Fruit fly (Drosophila melanogaster) whole organism, embryonic: ENCODE measurements around the gene CG7991.

ENCODE experiments used
- Ada2b ChIP-seq: fragments of 200-800 bp; sonication (Bioruptor generic); IDR thresholded peaks from 2 replicates; pipeline ENCODE4 v1.3.6; 2022; ENCODE audit warnings: missing biosample characterization, missing genetic modification characterization
- CG1024 ChIP-seq: fragments of 200-800 bp; sonication (Bioruptor generic); IDR thresholded peaks from 2 replicates; pipeline ENCODE4 v1.3.6; 2022; ENCODE audit warnings: missing biosample characterization, missing genetic modification characterization
- CG10366 ChIP-seq: fragments of 200-800 bp; sonication (Bioruptor generic); IDR thresholded peaks from 2 replicates; pipeline ENCODE4 v1.3.6; 2022; ENCODE audit warnings: missing biosample characterization, missing genetic modification characterization
- CG11696 ChIP-seq: fragments of 200-800 bp; sonication (Bioruptor generic); IDR thresholded peaks from 2 replicates; pipeline ENCODE4 v1.3.6; 2022; ENCODE audit warnings: missing biosample characterization, missing genetic modification characterization
- CG12744 ChIP-seq: fragments of 200-800 bp; sonication (Bioruptor generic); optimal IDR thresholded peaks from 2 replicates; lab custom pipeline; 2016; ENCODE audit warnings: missing biosample characterization, missing genetic modification characterization
- CG13775 ChIP-seq: fragments of 200-800 bp; sonication (Bioruptor generic); optimal IDR thresholded peaks from 3 replicates; lab custom pipeline; 2017; ENCODE audit warnings: missing biosample characterization, mild to moderate bottlenecking, missing genetic modification characterization
- CG15514 ChIP-seq: fragments of 200-800 bp; sonication (Bioruptor generic); optimal IDR thresholded peaks from 3 replicates; lab custom pipeline; 2017; ENCODE audit warnings: missing biosample characterization, missing genetic modification characterization, mild to moderate bottlenecking, moderate library complexity, missing genetic modification reagents
- CG15601 ChIP-seq: fragments of 200-800 bp; sonication (Bioruptor generic); optimal IDR thresholded peaks from 3 replicates; lab custom pipeline; 2019; ENCODE audit warnings: missing biosample characterization, mild to moderate bottlenecking, missing genetic modification characterization, moderate library complexity
- CG1647 ChIP-seq: fragments of 200-800 bp; sonication (Bioruptor generic); optimal IDR thresholded peaks from 3 replicates; lab custom pipeline; 2016; ENCODE audit warnings: missing biosample characterization, missing genetic modification characterization
- CG17361 ChIP-seq: fragments of 200-800 bp; sonication (Bioruptor generic); IDR thresholded peaks from 3 replicates; pipeline ENCODE4 v1.3.6; 2022; ENCODE audit warnings: missing biosample characterization, missing genetic modification characterization
- CG17912 ChIP-seq: fragments of 200-800 bp; sonication (Bioruptor generic); optimal IDR thresholded peaks from 2 replicates; lab custom pipeline; 2018; ENCODE audit warnings: missing biosample characterization, mild to moderate bottlenecking, missing genetic modification characterization
- CG18599 ChIP-seq: fragments of 200-800 bp; sonication (Bioruptor generic); optimal IDR thresholded peaks from 3 replicates; lab custom pipeline; 2017; ENCODE audit warnings: missing biosample characterization, missing genetic modification characterization, mild to moderate bottlenecking, moderate library complexity, missing genetic modification reagents
- CG2116 ChIP-seq: fragments of 200-800 bp; sonication (Bioruptor generic); optimal IDR thresholded peaks from 3 replicates; lab custom pipeline; 2018; ENCODE audit warnings: missing biosample characterization, mild to moderate bottlenecking, missing genetic modification characterization
- CG2678 ChIP-seq: fragments of 200-800 bp; sonication (Bioruptor generic); optimal IDR thresholded peaks from 3 replicates; lab custom pipeline; 2019; ENCODE audit warnings: missing biosample characterization, mild to moderate bottlenecking, missing genetic modification characterization, moderate library complexity
- CG2875 ChIP-seq: fragments of 200-800 bp; sonication (Bioruptor generic); optimal IDR thresholded peaks from 2 replicates; lab custom pipeline; 2017; ENCODE audit warnings: missing biosample characterization, mild to moderate bottlenecking, missing genetic modification characterization, missing genetic modification reagents
- CG33557 ChIP-seq: fragments of 200-800 bp; sonication (Bioruptor generic); optimal IDR thresholded peaks from 2 replicates; lab custom pipeline; 2019; ENCODE audit warnings: missing biosample characterization, mild to moderate bottlenecking, missing genetic modification characterization, moderate library complexity
- CG34376 ChIP-seq: fragments of 200-800 bp; sonication (Bioruptor generic); optimal IDR thresholded peaks from 2 replicates; lab custom pipeline; 2018; ENCODE audit warnings: missing biosample characterization, mild to moderate bottlenecking, missing genetic modification characterization
- CG4328 ChIP-seq: fragments of 200-800 bp; sonication (Bioruptor generic); optimal IDR thresholded peaks from 3 replicates; lab custom pipeline; 2017; ENCODE audit warnings: missing biosample characterization, missing genetic modification reagents, missing genetic modification characterization
- CG4360 ChIP-seq: fragments of 200-800 bp; sonication (Bioruptor generic); IDR thresholded peaks from 2 replicates; pipeline ENCODE4 v1.3.6; 2022; ENCODE audit warnings: missing biosample characterization, missing genetic modification characterization
- CG7372 ChIP-seq: fragments of 200-800 bp; sonication (Bioruptor generic); IDR thresholded peaks from 2 replicates; pipeline ENCODE4 v1.3.6; 2022; ENCODE audit warnings: missing biosample characterization, missing genetic modification characterization
- CG8290 ChIP-seq, 3 experiments: fragments of 200-800 bp; sonication (Bioruptor generic); optimal IDR thresholded peaks; 2 replicates each; lab custom pipeline; 2016 to 2019; ENCODE audit warnings: missing biosample characterization in 3 of 3, missing genetic modification characterization in 3 of 3, mild to moderate bottlenecking in 2 of 3, moderate library complexity in 1 of 3
- D ChIP-seq, 2 experiments: fragments of 200-800 bp in 1 of 2; fragments of >200 bp in 1 of 2; sonication (Bioruptor generic) in 1 of 2; optimal IDR thresholded peaks; 2 replicates in 1 of 2; 3 replicates in 1 of 2; lab custom pipeline; 2017; ENCODE audit warnings: mild to moderate bottlenecking in 1 of 2, missing biosample characterization in 1 of 2, missing genetic modification characterization in 1 of 2, missing genetic modification reagents in 1 of 2
- D19A ChIP-seq: fragments of 200-800 bp; optimal IDR thresholded peaks from 3 replicates; lab custom pipeline; 2019; ENCODE audit warnings: missing biosample characterization, mild to moderate bottlenecking, missing genetic modification characterization, moderate library complexity
- Fer1 ChIP-seq: fragments of 200-800 bp; sonication (Bioruptor generic); optimal IDR thresholded peaks from 2 replicates; lab custom pipeline; 2017; ENCODE audit warnings: missing biosample characterization, mild to moderate bottlenecking, missing genetic modification characterization
- GATAe ChIP-seq: fragments of 200-800 bp; sonication (Bioruptor generic); conservative IDR thresholded peaks from 2 replicates; pipeline ENCODE4 v1.3.6; 2022; ENCODE audit warnings: missing biosample characterization, missing genetic modification characterization
- HLH3B ChIP-seq: fragments of 200-800 bp; sonication (Bioruptor generic); IDR thresholded peaks from 2 replicates; pipeline ENCODE4 v1.3.6; 2022; ENCODE audit warnings: missing biosample characterization, missing genetic modification characterization
- HLH4C ChIP-seq: fragments of 200-800 bp; sonication (Bioruptor generic); IDR thresholded peaks from 3 replicates; pipeline ENCODE4 v1.3.6; 2022; ENCODE audit warnings: missing biosample characterization, missing genetic modification characterization; ENCODE audit not compliant: partially characterized antibody
- Jarid2 ChIP-seq: fragments of 200-800 bp; sonication (Bioruptor generic); optimal IDR thresholded peaks from 3 replicates; lab custom pipeline; 2017; ENCODE audit warnings: mild to moderate bottlenecking, missing biosample characterization, missing genetic modification reagents, missing genetic modification characterization
- MESR4 ChIP-seq: fragments of 200-800 bp; sonication (Bioruptor generic); optimal IDR thresholded peaks from 2 replicates; lab custom pipeline; 2018; ENCODE audit warnings: missing biosample characterization, mild to moderate bottlenecking, missing genetic modification characterization, moderate library complexity
- Mrtf ChIP-seq: fragments of 200-800 bp; sonication (Bioruptor generic); IDR thresholded peaks from 3 replicates; pipeline ENCODE4 v1.3.6; 2022; ENCODE audit warnings: missing biosample characterization, missing genetic modification characterization
- NC2β ChIP-seq: fragments of 200-800 bp; sonication (Bioruptor generic); optimal IDR thresholded peaks from 2 replicates; lab custom pipeline; 2016; ENCODE audit warnings: missing biosample characterization, missing genetic modification characterization
- Rfx ChIP-seq: fragments of 200-800 bp; sonication (Bioruptor generic); IDR thresholded peaks from 2 replicates; pipeline ENCODE4 v1.3.6; 2022; ENCODE audit warnings: missing biosample characterization, missing genetic modification characterization
- Trl ChIP-seq, 3 experiments: fragments of >200 bp in 2 of 3; fragments of 200-800 bp in 1 of 3; sonication (Bioruptor generic) in 1 of 3; optimal IDR thresholded peaks; 2 replicates in 1 of 3; 3 replicates in 2 of 3; lab custom pipeline; 2016 to 2017; ENCODE audit warnings: missing biosample characterization in 1 of 3, missing genetic modification characterization in 1 of 3
- ac ChIP-seq: fragments of 200-800 bp; sonication (Bioruptor generic); optimal IDR thresholded peaks from 3 replicates; lab custom pipeline; 2017; ENCODE audit warnings: missing biosample characterization, mild to moderate bottlenecking, missing genetic modification characterization
- caup ChIP-seq: fragments of 200-800 bp; sonication (Bioruptor generic); optimal IDR thresholded peaks from 3 replicates; lab custom pipeline; 2017; ENCODE audit warnings: missing biosample characterization, mild to moderate bottlenecking, missing genetic modification characterization, moderate library complexity; ENCODE audit not compliant: severe bottlenecking
- ci ChIP-seq: fragments of 200-800 bp; sonication (Bioruptor generic); IDR thresholded peaks from 3 replicates; pipeline ENCODE4 v1.3.6; 2022; ENCODE audit warnings: missing biosample characterization, missing genetic modification characterization
- fu2 ChIP-seq: fragments of 200-800 bp; sonication (Bioruptor generic); optimal IDR thresholded peaks from 2 replicates; lab custom pipeline; 2016; ENCODE audit warnings: missing biosample characterization, missing genetic modification characterization
- ken ChIP-seq: fragments of 200-800 bp; sonication (Bioruptor generic); IDR thresholded peaks from 3 replicates; pipeline ENCODE4 v1.3.6; 2022; ENCODE audit warnings: missing biosample characterization, missing genetic modification characterization
- lab ChIP-seq: fragments of 200-800 bp; sonication (Bioruptor generic); optimal IDR thresholded peaks from 3 replicates; lab custom pipeline; 2017; ENCODE audit warnings: missing biosample characterization, missing genetic modification characterization, mild to moderate bottlenecking, moderate library complexity, missing genetic modification reagents
- otp ChIP-seq: fragments of 200-800 bp; sonication (Bioruptor generic); IDR thresholded peaks from 3 replicates; pipeline ENCODE4, ENCODE4 v1.3.6; 2022; ENCODE audit warnings: missing biosample characterization, missing genetic modification characterization
- pan ChIP-seq, 4 experiments: fragments of >200 bp in 3 of 4; fragments of 200-800 bp in 1 of 4; sonication (Bioruptor generic) in 1 of 4; optimal IDR thresholded peaks in 3 of 4; IDR thresholded peaks in 1 of 4; 2 replicates each; pipeline versions ENCODE4 v1.3.6 to Lab custom; 2017 to 2022; ENCODE audit warnings: missing biosample characterization in 2 of 4, missing genetic modification characterization in 2 of 4, mixed read lengths in 1 of 4
- salm ChIP-seq: fragments of 200-800 bp; sonication (Bioruptor generic); optimal IDR thresholded peaks from 2 replicates; lab custom pipeline; 2018; ENCODE audit warnings: missing biosample characterization, mild to moderate bottlenecking, missing genetic modification characterization
- sc ChIP-seq, 3 experiments: fragments of >200 bp in 2 of 3; fragments of 200-800 bp in 1 of 3; sonication (Bioruptor generic) in 1 of 3; optimal IDR thresholded peaks; 2 replicates in 2 of 3; 3 replicates in 1 of 3; lab custom pipeline; 2017; ENCODE audit warnings: mild to moderate bottlenecking in 1 of 3, missing biosample characterization in 1 of 3, missing genetic modification characterization in 1 of 3, missing genetic modification reagents in 1 of 3
- shn ChIP-seq: fragments of 200-800 bp; sonication (Bioruptor generic); optimal IDR thresholded peaks from 3 replicates; lab custom pipeline; 2016; ENCODE audit warnings: missing biosample characterization, missing genetic modification characterization
- stc ChIP-seq: fragments of 200-800 bp; sonication (Bioruptor generic); IDR thresholded peaks from 2 replicates; pipeline ENCODE4 v1.3.6; 2022; ENCODE audit warnings: missing biosample characterization, missing genetic modification characterization
- sug ChIP-seq: fragments of 200-800 bp; optimal IDR thresholded peaks from 2 replicates; lab custom pipeline; 2019; ENCODE audit warnings: missing biosample characterization, mild to moderate bottlenecking, missing genetic modification characterization, moderate library complexity
- wek ChIP-seq: fragments of 200-800 bp; sonication (Bioruptor generic); optimal IDR thresholded peaks from 3 replicates; lab custom pipeline; 2018; ENCODE audit warnings: missing biosample characterization, mild to moderate bottlenecking, missing genetic modification characterization, moderate library complexity

Gene CG7991

DNA sequence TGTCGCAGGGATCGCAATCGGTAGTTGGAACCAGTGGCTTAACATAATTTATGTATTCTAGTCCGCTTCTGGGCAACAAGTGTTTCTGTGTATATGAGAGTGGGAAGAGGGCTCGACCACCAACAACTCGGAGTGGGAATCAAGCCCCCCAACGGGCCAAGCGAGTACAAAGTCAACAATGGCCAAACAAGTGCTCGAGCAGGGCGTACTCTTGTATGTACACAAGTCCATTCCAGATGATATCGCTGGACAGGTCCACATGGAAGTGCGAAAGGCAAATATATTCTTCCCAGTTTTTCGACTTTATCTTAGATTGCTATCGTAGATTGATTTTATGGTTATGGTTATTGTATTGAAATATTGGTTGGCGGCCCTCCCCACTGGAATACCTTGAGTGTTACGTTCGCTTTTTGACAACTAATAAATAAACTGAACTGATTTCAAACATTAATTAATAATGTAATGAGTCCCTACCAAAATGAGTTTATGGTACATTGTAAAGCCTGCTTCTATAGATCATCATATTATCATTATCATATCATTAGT, 68.1 kb downstream of the CG7991 start (continued):
- no peak for TF ChIP-seq Ada2b (GFP tag; lab: Robert Waterston, UW)
- no peak for TF ChIP-seq CG4360 (GFP tag; lab: Robert Waterston, UW)
- no peak for TF ChIP-seq CG8290 (GFP tag; optimal IDR thresholded peaks at IDR 0.05; lab: Kevin White, UChicago)
- TF ChIP-seq CG8290 (tag; optimal IDR thresholded peaks at IDR 0.05; lab: Kevin White, UChicago), result peak; percentile 20 to 22
- TF ChIP-seq CG1024 (GFP tag; lab: Robert Waterston, UW), result peak; percentile 22; the same call in 1 of the 2 replicates
- TF ChIP-seq Trl (optimal IDR thresholded peaks at IDR 0.05; lab: Kevin White, UChicago), result no peak
- peak; percentile 15 for TF ChIP-seq Trl (GFP tag; optimal IDR thresholded peaks at IDR 0.05; lab: Kevin White, UChicago)
- peak; percentile 11 for TF ChIP-seq Fer1 (GFP tag; lab: Kevin White, UChicago)
- peak; percentile 31 for TF ChIP-seq CG4328 (GFP tag; lab: Kevin White, UChicago)
- no peak for TF ChIP-seq shn (GFP tag; lab: Kevin White, UChicago)
- TF ChIP-seq CG34376, result peak; percentile 94
- TF ChIP-seq ac (GFP tag; lab: Kevin White, UChicago), result peak; percentile 13
- peak; percentile 15; the same call in 2 of the 3 replicates for TF ChIP-seq otp (GFP tag; lab: Robert Waterston, UW)
- TF ChIP-seq pan (optimal IDR thresholded peaks at IDR 0.05; lab: Kevin White, UChicago), result no peak
- TF ChIP-seq pan (GFP tag; optimal IDR thresholded peaks at IDR 0.05 in 1 of 2, IDR thresholded peaks at IDR 0.05 in 1 of 2), result peak in 1 of 2 experiments; percentile 11
- TF ChIP-seq ken (GFP tag; lab: Robert Waterston, UW), result 0 out of 3 replicates have a peak, but pooled peaks have one; percentile 49
- TF ChIP-seq salm (tag; lab: Kevin White, UChicago), result peak; percentile 9
- TF ChIP-seq CG15601 (tag; lab: Kevin White, UChicago), result peak; percentile 19
- TF ChIP-seq Rfx, result peak; percentile 25; the same call in 1 of the 2 replicates
- peak; percentile 42 for TF ChIP-seq CG18599 (GFP tag; lab: Kevin White, UChicago)
- TF ChIP-seq sug (tag; lab: Kevin White, UChicago), result peak; percentile 98
- peak; percentile 50 for TF ChIP-seq wek (GFP tag; lab: Kevin White, UChicago)
- TF ChIP-seq CG11696 (GFP tag; lab: Robert Waterston, UW), result 0 out of 2 replicates have a peak, but pooled peaks have one; percentile 42
- no peak for TF ChIP-seq MESR4 (GFP tag; lab: Kevin White, UChicago)
- peak; percentile 8 for TF ChIP-seq CG2875 (GFP tag; lab: Kevin White, UChicago)
- TF ChIP-seq CG10366, result 0 out of 2 replicates have a peak, but pooled peaks have one; percentile 3
- no peak for TF ChIP-seq CG7372 (GFP tag; lab: Robert Waterston, UW)
- no peak for TF ChIP-seq sc (optimal IDR thresholded peaks at IDR 0.05; lab: Kevin White, UChicago)
- TF ChIP-seq sc (GFP tag; optimal IDR thresholded peaks at IDR 0.05; lab: Kevin White, UChicago), result peak; percentile 15
- TF ChIP-seq NC2β, result peak; percentile 4
- TF ChIP-seq caup (GFP tag; lab: Kevin White, UChicago), result peak; percentile 27
- TF ChIP-seq CG13775, result peak; percentile 1
- TF ChIP-seq ci, result peak; percentile 22; the same call in 1 of the 3 replicates
- TF ChIP-seq D (optimal IDR thresholded peaks at IDR 0.05; lab: Kevin White, UChicago), result no peak
- TF ChIP-seq D (GFP tag; optimal IDR thresholded peaks at IDR 0.05; lab: Kevin White, UChicago), result no peak
- peak; percentile 9 for TF ChIP-seq Jarid2
- TF ChIP-seq CG33557 (GFP tag; lab: Kevin White, UChicago), result peak; percentile 59
- TF ChIP-seq CG15514 (GFP tag; lab: Kevin White, UChicago), result peak; percentile 36

DNA sequence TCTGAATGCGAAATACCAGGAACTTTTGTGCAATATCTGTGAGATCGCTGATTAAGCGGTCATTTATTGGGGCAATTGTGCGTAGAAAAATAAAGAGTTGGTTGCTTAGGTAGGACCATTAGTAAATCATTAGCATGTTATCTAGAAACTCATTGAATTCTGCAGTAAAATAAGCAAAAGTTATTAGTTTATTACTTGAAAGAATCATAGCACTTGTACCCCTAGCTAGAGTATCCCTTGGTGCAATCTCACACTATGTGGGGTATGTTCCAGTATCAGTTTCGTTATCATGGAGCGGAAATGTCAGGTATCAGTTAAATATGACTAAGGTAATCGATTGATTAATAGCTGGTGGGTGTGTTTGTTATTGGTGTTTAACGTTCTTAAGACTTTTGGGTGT, 70.9 kb downstream of the CG7991 start:
- TF ChIP-seq CG1647 (GFP tag; lab: Kevin White, UChicago) (no peak), HLH4C (GFP tag; lab: Robert Waterston, UW) (no peak), stc (no peak), fu2 (GFP tag; lab: Kevin White, UChicago) (no peak), CG12744 (GFP tag; lab: Kevin White, UChicago) (no peak), CG17361 (GFP tag; lab: Robert Waterston, UW) (no peak), Mrtf (no peak), CG34376 (peak; percentile 42), lab (peak; percentile 58), CG2116 (GFP tag; lab: Kevin White, UChicago) (no peak), CG2678 (tag; lab: Kevin White, UChicago) (peak; percentile 26), GATAe (GFP tag; lab: Robert Waterston, UW) (peak; percentile 46; the same call in 1 of the 2 replicates), D19A (tag; lab: Kevin White, UChicago) (peak; percentile 63), CG17912 (GFP tag; lab: Kevin White, UChicago) (no peak), HLH3B (GFP tag; lab: Robert Waterston, UW) (no peak)
